Fruit fly (Drosophila melanogaster) whole organism, embryonic: ENCODE results near the gene Mon1.

Experiments used
- Aef1 ChIP-seq: fragments of 200-800 bp; sonication (Bioruptor generic); IDR thresholded peaks from 3 replicates; pipeline ENCODE4 v1.3.6; 2022; ENCODE audit warnings: missing biosample characterization, missing genetic modification characterization
- Awh ChIP-seq: fragments of 200-800 bp; sonication (Bioruptor generic); IDR thresholded peaks from 2 replicates; pipeline ENCODE4, ENCODE4 v1.3.6; 2022; ENCODE audit warnings: missing biosample characterization, missing genetic modification characterization
- CG10267 ChIP-seq: fragments of 200-800 bp; sonication (Bioruptor generic); optimal IDR thresholded peaks from 2 replicates; lab custom pipeline; 2018; ENCODE audit warnings: missing biosample characterization, mild to moderate bottlenecking, missing genetic modification characterization, moderate library complexity
- CG12299 ChIP-seq: fragments of 200-800 bp; sonication (Bioruptor generic); optimal IDR thresholded peaks from 2 replicates; lab custom pipeline; 2018; ENCODE audit warnings: missing biosample characterization, mild to moderate bottlenecking, missing genetic modification characterization
- CG14014 ChIP-seq: fragments of 200-800 bp; sonication (Bioruptor generic); IDR thresholded peaks from 2 replicates; pipeline ENCODE4 v1.3.6; 2022; ENCODE audit warnings: missing biosample characterization, missing genetic modification characterization
- CG14710 ChIP-seq: fragments of 200-800 bp; sonication (Bioruptor generic); optimal IDR thresholded peaks from 3 replicates; lab custom pipeline; 2019; ENCODE audit warnings: missing biosample characterization, mild to moderate bottlenecking, missing genetic modification characterization, moderate library complexity
- CG1602 ChIP-seq: fragments of 200-800 bp; sonication (Bioruptor generic); optimal IDR thresholded peaks from 3 replicates; lab custom pipeline; 2016; ENCODE audit warnings: missing biosample characterization, missing genetic modification characterization
- CG1603 ChIP-seq: fragments of 200-800 bp; sonication (Bioruptor generic); optimal IDR thresholded peaks from 2 replicates; lab custom pipeline; 2019; ENCODE audit warnings: missing biosample characterization, mild to moderate bottlenecking, missing genetic modification characterization, moderate library complexity
- CG17612 ChIP-seq: fragments of 200-800 bp; sonication (Bioruptor generic); IDR thresholded peaks from 2 replicates; pipeline ENCODE4 v1.3.6; 2022; ENCODE audit warnings: missing biosample characterization, missing genetic modification characterization
- CG2199 ChIP-seq: fragments of 200-800 bp; sonication (Bioruptor generic); IDR thresholded peaks from 3 replicates; pipeline ENCODE4 v1.3.6; 2022; ENCODE audit warnings: missing biosample characterization, missing genetic modification characterization
- CG2678 ChIP-seq: fragments of 200-800 bp; sonication (Bioruptor generic); optimal IDR thresholded peaks from 3 replicates; lab custom pipeline; 2019; ENCODE audit warnings: missing biosample characterization, mild to moderate bottlenecking, missing genetic modification characterization, moderate library complexity
- CG2712 ChIP-seq: fragments of 200-800 bp; optimal IDR thresholded peaks from 3 replicates; lab custom pipeline; 2019; ENCODE audit warnings: missing biosample characterization, mild to moderate bottlenecking, missing genetic modification characterization, moderate library complexity
- CG2875 ChIP-seq: fragments of 200-800 bp; sonication (Bioruptor generic); optimal IDR thresholded peaks from 2 replicates; lab custom pipeline; 2017; ENCODE audit warnings: missing biosample characterization, mild to moderate bottlenecking, missing genetic modification characterization, missing genetic modification reagents
- CG3065 ChIP-seq: fragments of 200-800 bp; sonication (Bioruptor generic); optimal IDR thresholded peaks from 2 replicates; lab custom pipeline; 2016; ENCODE audit warnings: missing biosample characterization, missing genetic modification characterization
- CG34224 ChIP-seq: fragments of 200-800 bp; sonication (Bioruptor generic); IDR thresholded peaks from 3 replicates; pipeline ENCODE4 v1.3.6; 2022; ENCODE audit warnings: missing biosample characterization, missing genetic modification characterization; ENCODE audit not compliant: partially characterized antibody
- CG3995 ChIP-seq: fragments of 200-800 bp; sonication (Bioruptor generic); optimal IDR thresholded peaks from 3 replicates; lab custom pipeline; 2016; ENCODE audit warnings: missing biosample characterization, missing genetic modification characterization
- CG6791 ChIP-seq: fragments of 200-800 bp; sonication (Bioruptor generic); IDR thresholded peaks from 3 replicates; pipeline ENCODE4 v1.3.6; 2022; ENCODE audit warnings: missing biosample characterization, missing genetic modification characterization; ENCODE audit not compliant: partially characterized antibody
- CG7372 ChIP-seq: fragments of 200-800 bp; sonication (Bioruptor generic); IDR thresholded peaks from 2 replicates; pipeline ENCODE4 v1.3.6; 2022; ENCODE audit warnings: missing biosample characterization, missing genetic modification characterization
- CG8281 ChIP-seq: fragments of 200-800 bp; sonication (Bioruptor generic); optimal IDR thresholded peaks from 2 replicates; lab custom pipeline; 2018; ENCODE audit warnings: missing biosample characterization, mild to moderate bottlenecking, missing genetic modification characterization, moderate library complexity
- CrebB ChIP-seq: fragments of 200-800 bp; sonication (Bioruptor generic); optimal IDR thresholded peaks from 3 replicates; lab custom pipeline; 2018; ENCODE audit warnings: missing biosample characterization, mild to moderate bottlenecking, missing genetic modification characterization
- Dad ChIP-seq: fragments of 200-800 bp; sonication (Bioruptor generic); optimal IDR thresholded peaks from 3 replicates; lab custom pipeline; 2016; ENCODE audit warnings: missing biosample characterization, missing genetic modification characterization
- Dek ChIP-seq: fragments of 200-800 bp; sonication (Bioruptor generic); optimal IDR thresholded peaks from 3 replicates; lab custom pipeline; 2019; ENCODE audit warnings: missing biosample characterization, mild to moderate bottlenecking, missing genetic modification characterization, moderate library complexity
- Gsc ChIP-seq: fragments of 200-800 bp; sonication (Bioruptor generic); IDR thresholded peaks from 2 replicates; pipeline ENCODE4 v1.3.6; 2022; ENCODE audit warnings: missing biosample characterization, missing genetic modification characterization
- Hr39 ChIP-seq: fragments of >200 bp; optimal IDR thresholded peaks from 2 replicates; lab custom pipeline; 2017
- MTF-1 ChIP-seq: fragments of 200-800 bp; sonication (Bioruptor generic); optimal IDR thresholded peaks from 2 replicates; lab custom pipeline; 2018; ENCODE audit warnings: missing biosample characterization, mild to moderate bottlenecking, missing genetic modification characterization, borderline replicate concordance
- Nf-YC ChIP-seq: fragments of 200-800 bp; optimal IDR thresholded peaks from 3 replicates; lab custom pipeline; 2019; ENCODE audit warnings: missing biosample characterization, mild to moderate bottlenecking, missing genetic modification characterization, moderate library complexity
- Sry-β ChIP-seq: fragments of 200-800 bp; sonication (Bioruptor generic); optimal IDR thresholded peaks from 2 replicates; lab custom pipeline; 2018; ENCODE audit warnings: missing biosample characterization, mild to moderate bottlenecking, missing genetic modification characterization, moderate library complexity
- Stat92E ChIP-seq, 3 experiments: fragments of >200 bp in 2 of 3; fragments of 200-800 bp in 1 of 3; sonication (Bioruptor generic) in 1 of 3; optimal IDR thresholded peaks; 2 replicates each; lab custom pipeline; 2017 to 2019; ENCODE audit warnings: missing biosample characterization in 3 of 3, missing genetic modification characterization in 3 of 3, mild to moderate bottlenecking in 1 of 3, moderate library complexity in 1 of 3
- ase ChIP-seq: fragments of 200-800 bp; sonication (Bioruptor generic); IDR thresholded peaks from 3 replicates; pipeline ENCODE4 v1.3.6; 2022; ENCODE audit warnings: missing biosample characterization, missing genetic modification characterization
- chn ChIP-seq: fragments of 200-800 bp; sonication (Bioruptor generic); optimal IDR thresholded peaks from 2 replicates; lab custom pipeline; 2016; ENCODE audit warnings: missing biosample characterization, missing genetic modification characterization
- croc ChIP-seq: fragments of 200-800 bp; sonication (Bioruptor generic); conservative IDR thresholded peaks from 3 replicates; pipeline ENCODE4 v1.3.6; 2022; ENCODE audit warnings: missing biosample characterization, missing genetic modification characterization
- dm ChIP-seq: fragments of 200-800 bp; sonication (Bioruptor generic); optimal IDR thresholded peaks from 3 replicates; lab custom pipeline; 2016; ENCODE audit warnings: missing biosample characterization, missing genetic modification characterization
- fru ChIP-seq: fragments of >200 bp; optimal IDR thresholded peaks from 2 replicates; lab custom pipeline; 2017
- gfzf ChIP-seq: fragments of 200-800 bp; sonication (Bioruptor generic); optimal IDR thresholded peaks from 2 replicates; lab custom pipeline; 2016; ENCODE audit warnings: missing biosample characterization, mild to moderate bottlenecking, missing genetic modification characterization, moderate library complexity
- hbn ChIP-seq: fragments of 200-800 bp; sonication (Bioruptor generic); IDR thresholded peaks from 2 replicates; pipeline ENCODE4 v1.3.6; 2022; ENCODE audit warnings: missing biosample characterization, missing genetic modification characterization; ENCODE audit not compliant: partially characterized antibody
- ind ChIP-seq: fragments of 200-800 bp; sonication (Bioruptor generic); optimal IDR thresholded peaks from 3 replicates; lab custom pipeline; 2016; ENCODE audit warnings: missing biosample characterization, missing genetic modification characterization
- knrl ChIP-seq: fragments of 200-800 bp; sonication (Bioruptor generic); IDR thresholded peaks from 3 replicates; pipeline ENCODE4 v1.3.6; 2022; ENCODE audit warnings: missing biosample characterization, missing genetic modification characterization; ENCODE audit not compliant: partially characterized antibody
- maf-S ChIP-seq: fragments of 200-800 bp; sonication (Bioruptor generic); optimal IDR thresholded peaks from 2 replicates; lab custom pipeline; 2016; ENCODE audit warnings: missing biosample characterization, missing genetic modification characterization
- mld ChIP-seq: fragments of 200-800 bp; sonication (Bioruptor generic); IDR thresholded peaks from 3 replicates; pipeline ENCODE4 v1.3.6; 2022; ENCODE audit warnings: missing biosample characterization, missing genetic modification characterization; ENCODE audit not compliant: partially characterized antibody
- odd ChIP-seq: fragments of 200-800 bp; sonication (Bioruptor generic); optimal IDR thresholded peaks from 2 replicates; lab custom pipeline; 2017; ENCODE audit warnings: missing biosample characterization, mild to moderate bottlenecking, missing genetic modification characterization
- prd ChIP-seq, 3 experiments: fragments of >200 bp in 2 of 3; fragments of 200-800 bp in 1 of 3; sonication (Bioruptor generic) in 1 of 3; optimal IDR thresholded peaks in 2 of 3; IDR thresholded peaks in 1 of 3; 2 replicates in 2 of 3; 3 replicates in 1 of 3; pipeline versions ENCODE4 v1.3.6 to Lab custom; 2017 to 2022; ENCODE audit warnings: missing biosample characterization in 1 of 3, missing genetic modification characterization in 1 of 3
- pum ChIP-seq: fragments of 200-800 bp; sonication (Bioruptor generic); optimal IDR thresholded peaks from 2 replicates; lab custom pipeline; 2016; ENCODE audit warnings: missing biosample characterization, missing genetic modification characterization
- sim ChIP-seq: fragments of 200-800 bp; sonication (Bioruptor generic); IDR thresholded peaks from 2 replicates; pipeline ENCODE4 v1.3.6; 2022; ENCODE audit warnings: missing biosample characterization, missing genetic modification characterization
- slp2 ChIP-seq: fragments of 200-800 bp; sonication (Bioruptor generic); optimal IDR thresholded peaks from 2 replicates; lab custom pipeline; 2016; ENCODE audit warnings: missing biosample characterization, missing genetic modification characterization
- ssp ChIP-seq: fragments of 200-800 bp; sonication (Bioruptor generic); IDR thresholded peaks from 2 replicates; pipeline ENCODE4 v1.3.6; 2022; ENCODE audit warnings: missing biosample characterization, missing genetic modification characterization
- sug ChIP-seq: fragments of 200-800 bp; optimal IDR thresholded peaks from 2 replicates; lab custom pipeline; 2019; ENCODE audit warnings: missing biosample characterization, mild to moderate bottlenecking, missing genetic modification characterization, moderate library complexity
- toy ChIP-seq: fragments of 200-800 bp; sonication (Bioruptor generic); IDR thresholded peaks from 2 replicates; pipeline ENCODE4 v1.3.6; 2022; ENCODE audit warnings: missing biosample characterization, missing genetic modification characterization
- trem ChIP-seq: fragments of 200-800 bp; optimal IDR thresholded peaks from 3 replicates; lab custom pipeline; 2019; ENCODE audit warnings: missing biosample characterization, mild to moderate bottlenecking, missing genetic modification characterization, moderate library complexity
- wek ChIP-seq: fragments of 200-800 bp; sonication (Bioruptor generic); optimal IDR thresholded peaks from 3 replicates; lab custom pipeline; 2018; ENCODE audit warnings: missing biosample characterization, mild to moderate bottlenecking, missing genetic modification characterization, moderate library complexity

Mon1 gene

DNA sequence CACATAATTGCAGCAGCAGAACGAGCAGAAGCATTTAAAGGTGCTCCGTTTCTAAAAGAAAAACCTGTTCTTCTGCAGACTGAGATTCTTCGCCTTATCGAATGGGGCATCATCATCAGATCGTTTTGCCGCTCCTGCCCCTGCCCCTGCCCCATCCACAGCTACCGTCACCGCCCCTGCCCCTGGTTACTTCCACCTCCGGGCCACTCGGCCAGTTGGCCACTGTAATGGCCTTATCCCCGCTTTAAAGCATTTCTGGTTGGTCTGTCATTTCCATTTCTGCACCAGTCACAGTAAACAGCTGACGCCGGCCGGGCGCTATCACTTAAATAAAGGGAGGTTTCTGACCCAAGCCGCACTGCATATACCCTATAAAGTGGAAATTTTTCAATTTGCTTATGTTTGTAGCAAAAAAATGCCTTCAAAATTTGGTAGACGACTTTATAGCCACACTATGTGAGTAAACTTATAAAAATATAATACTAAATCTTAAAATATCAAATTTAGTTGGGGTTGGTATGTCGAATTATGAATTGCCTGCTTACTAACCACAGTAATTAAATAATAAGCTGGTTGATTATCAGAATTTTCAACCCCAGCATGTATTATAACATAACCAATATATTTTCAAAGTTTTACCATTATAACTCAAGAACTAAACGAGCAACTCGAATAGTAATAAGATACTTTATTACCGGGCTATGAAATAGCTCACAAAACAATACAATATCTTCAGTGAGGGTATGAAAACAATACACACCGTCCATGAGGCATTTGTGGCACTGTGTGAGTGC, 39.5 kb upstream of the Mon1 start (continued):
- TF ChIP-seq prd (optimal IDR thresholded peaks at IDR 0.05; lab: Kevin White, UChicago) (no peak), prd (GFP tag; IDR thresholded peaks at IDR 0.05; lab: Robert Waterston, UW) (no peak; the same call in 2 of the 3 replicates), Aef1 (GFP tag; lab: Robert Waterston, UW) (peak; percentile 59), hbn (GFP tag; lab: Robert Waterston, UW) (no peak), toy (GFP tag; lab: Robert Waterston, UW) (no peak), wek (GFP tag; lab: Kevin White, UChicago) (no peak), Sry-β (GFP tag; lab: Kevin White, UChicago) (no peak), CG3065 (no peak), MTF-1 (no peak), CG6791 (GFP tag; lab: Robert Waterston, UW) (no peak), ase (GFP tag; lab: Robert Waterston, UW) (no peak), pum (GFP tag; lab: Kevin White, UChicago) (no peak), dm (no peak), CG10267 (peak; percentile 52), Hr39 (no peak), sim (GFP tag; lab: Robert Waterston, UW) (no peak), CG2199 (GFP tag; lab: Robert Waterston, UW) (no peak), CG14014 (no peak), CG2875 (peak; percentile 57), fru (lab: Kevin White, UChicago) (no peak), CG14710 (tag; lab: Kevin White, UChicago) (peak; percentile 63), knrl (GFP tag; lab: Robert Waterston, UW) (no peak), CG7372 (GFP tag; lab: Robert Waterston, UW) (no peak), CG2678 (peak; percentile 85), sug (tag; lab: Kevin White, UChicago) (peak; percentile 30), CG8281 (tag; lab: Kevin White, UChicago) (peak; percentile 47), Dad (GFP tag; lab: Kevin White, UChicago) (peak; percentile 9), Stat92E (GFP tag; optimal IDR thresholded peaks at IDR 0.05; lab: Kevin White, UChicago) (no peak), CG3995 (GFP tag; lab: Kevin White, UChicago) (no peak), slp2 (no peak), croc (GFP tag; lab: Robert Waterston, UW) (0 out of 3 replicates have a peak, but pooled peaks have one; percentile 20), Gsc (GFP tag; lab: Robert Waterston, UW) (no peak), Awh (GFP tag; lab: Robert Waterston, UW) (no peak), ssp (GFP tag; lab: Robert Waterston, UW) (peak; percentile 60), CG1603 (tag; lab: Kevin White, UChicago) (no peak), CG34224 (GFP tag; lab: Robert Waterston, UW) (no peak), CG2712 (tag; lab: Kevin White, UChicago) (peak; percentile 65), chn (GFP tag; lab: Kevin White, UChicago) (peak; percentile 29), CG17612 (no peak), trem (no peak), maf-S (GFP tag; lab: Kevin White, UChicago) (no peak), CG1602 (peak; percentile 67), gfzf (no peak), CrebB (tag; lab: Kevin White, UChicago) (no peak), CG12299 (tag; lab: Kevin White, UChicago) (no peak), ind (GFP tag; lab: Kevin White, UChicago) (peak; percentile 31), odd (GFP tag; lab: Kevin White, UChicago) (peak; percentile 73), Nf-YC (tag; lab: Kevin White, UChicago) (no peak), mld (GFP tag; lab: Robert Waterston, UW) (no peak), Dek (tag; lab: Kevin White, UChicago) (peak; percentile 61)
